Worm (Caenorhabditis elegans) whole organism, late embryonic: ENCODE data around the gene ZK550.6.

Experiments used
- ama-1 ChIP-seq: fragments of 150-350 bp; optimal IDR thresholded peaks from 2 replicates; lab custom pipeline; 2014
- ceh-22 ChIP-seq: sonication (generic microtip); optimal IDR thresholded peaks from 2 replicates; lab custom pipeline; 2017; ENCODE audit warnings: missing biosample characterization, missing genetic modification characterization
- ceh-6 ChIP-seq: fragments of 200-800 bp; sonication (Bioruptor generic); optimal IDR thresholded peaks from 2 replicates; lab custom pipeline; 2018; ENCODE audit warnings: mild to moderate bottlenecking, missing genetic modification characterization, missing compliant biosample characterization
- fkh-6 ChIP-seq: sonication (generic microtip); optimal IDR thresholded peaks from 2 replicates; lab custom pipeline; 2016; ENCODE audit warnings: missing genetic modification characterization, missing compliant biosample characterization
- hlh-30 ChIP-seq: sonication (generic microtip); optimal IDR thresholded peaks from 2 replicates; lab custom pipeline; 2017; ENCODE audit warnings: antibody characterized with exemption, missing genetic modification characterization, missing compliant biosample characterization; ENCODE audit not compliant: insufficient read depth
- lim-6 ChIP-seq: sonication (generic microtip); optimal IDR thresholded peaks from 2 replicates; lab custom pipeline; 2016; ENCODE audit warnings: missing genetic modification characterization, missing compliant biosample characterization
- pax-1 ChIP-seq: fragments of 150-350 bp; optimal IDR thresholded peaks from 2 replicates; lab custom pipeline; 2014; ENCODE audit warnings: missing biosample characterization, missing genetic modification characterization
- rnt-1 ChIP-seq: sonication (generic microtip); optimal IDR thresholded peaks from 2 replicates; lab custom pipeline; 2016; ENCODE audit warnings: missing genetic modification characterization, missing compliant biosample characterization
- sdc-2 ChIP-seq: sonication (generic microtip); optimal IDR thresholded peaks from 2 replicates; lab custom pipeline; 2016; ENCODE audit warnings: missing genotype, missing genetic modification characterization, missing compliant biosample characterization

DNA sequence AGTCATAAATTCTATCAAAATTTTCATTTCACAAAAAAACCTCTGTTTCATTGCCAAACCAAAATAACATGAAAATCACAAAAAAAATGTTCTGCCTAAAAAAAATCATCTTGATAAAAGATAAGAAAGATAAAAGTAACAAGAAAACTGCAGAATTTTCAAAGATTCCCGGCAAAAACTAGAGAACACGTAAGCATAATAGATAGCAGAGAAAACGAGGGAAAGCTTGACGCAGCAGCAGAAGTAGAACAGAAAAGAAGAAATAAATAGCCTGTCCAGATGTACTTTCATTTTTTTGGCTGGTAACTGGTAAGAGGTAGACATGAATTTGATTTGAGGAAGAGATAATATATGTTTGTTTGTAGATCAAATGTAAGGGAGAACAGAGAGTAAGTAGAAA is 51.5 kb downstream of the ZK550.6 start:
- TF ChIP-seq ceh-6 (GFP tag; lab: Kevin White, UChicago) (no peak), rnt-1 (no peak), lim-6 (no peak), fkh-6 (no peak), pax-1 (tag; lab: Kevin White, UChicago) (no peak), ceh-22 (tag; lab: Kevin White, UChicago) (no peak), sdc-2 (no peak), hlh-30 (tag; lab: Kevin White, UChicago) (no peak), ama-1 (no peak)
